Fruit fly (Drosophila melanogaster): ENCODE results near the gene yata.

The yata gene

DNA sequence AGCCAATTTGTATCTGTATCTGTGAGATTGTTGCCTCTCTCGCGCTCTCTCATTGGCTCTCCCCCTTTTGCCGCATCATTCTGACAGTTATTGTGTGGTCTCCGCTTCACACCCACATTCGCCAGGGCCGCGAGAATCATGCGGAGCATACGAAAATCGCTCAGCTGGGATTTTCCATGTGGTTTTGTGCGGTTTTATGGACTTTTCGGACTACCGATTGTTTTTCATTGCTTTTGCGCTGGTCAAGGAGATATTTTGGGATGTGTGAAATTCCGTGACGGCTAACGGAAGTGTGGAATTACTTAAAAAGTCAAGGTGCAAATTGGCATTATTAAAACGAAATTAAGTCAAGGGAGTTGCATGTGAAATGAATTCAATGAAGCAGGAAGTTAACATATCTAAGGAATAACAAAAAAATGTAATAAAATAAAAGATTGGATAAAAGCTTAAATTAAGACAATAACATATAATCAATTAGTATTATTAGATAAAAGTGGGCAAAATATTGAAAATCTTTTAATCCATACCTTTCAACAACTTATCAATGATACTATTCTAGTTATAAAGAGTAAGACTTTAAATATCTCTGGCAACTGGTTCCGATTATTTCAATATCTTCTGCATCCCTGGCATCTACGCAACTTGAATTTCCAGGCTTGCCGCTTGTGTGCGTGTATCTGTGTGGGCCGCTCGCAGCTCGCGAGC lies 23.2 kb downstream of the yata start (continued):
- no peak for TF ChIP-seq Dref (GFP tag; IDR thresholded peaks at IDR 0.05)
- no peak for TF ChIP-seq CG6813 (GFP tag; optimal IDR thresholded peaks at IDR 0.05)
- TF ChIP-seq Sry-β (GFP tag; optimal IDR thresholded peaks at IDR 0.05): peak; percentile 58
- TF ChIP-seq br (optimal IDR thresholded peaks at IDR 0.05): no peak
- TF ChIP-seq lmd (GFP tag; IDR thresholded peaks at IDR 0.05): peak; percentile 56; the same call in 1 of the 2 replicates
- TF ChIP-seq CG4328 (GFP tag; optimal IDR thresholded peaks at IDR 0.05): no peak

DNA sequence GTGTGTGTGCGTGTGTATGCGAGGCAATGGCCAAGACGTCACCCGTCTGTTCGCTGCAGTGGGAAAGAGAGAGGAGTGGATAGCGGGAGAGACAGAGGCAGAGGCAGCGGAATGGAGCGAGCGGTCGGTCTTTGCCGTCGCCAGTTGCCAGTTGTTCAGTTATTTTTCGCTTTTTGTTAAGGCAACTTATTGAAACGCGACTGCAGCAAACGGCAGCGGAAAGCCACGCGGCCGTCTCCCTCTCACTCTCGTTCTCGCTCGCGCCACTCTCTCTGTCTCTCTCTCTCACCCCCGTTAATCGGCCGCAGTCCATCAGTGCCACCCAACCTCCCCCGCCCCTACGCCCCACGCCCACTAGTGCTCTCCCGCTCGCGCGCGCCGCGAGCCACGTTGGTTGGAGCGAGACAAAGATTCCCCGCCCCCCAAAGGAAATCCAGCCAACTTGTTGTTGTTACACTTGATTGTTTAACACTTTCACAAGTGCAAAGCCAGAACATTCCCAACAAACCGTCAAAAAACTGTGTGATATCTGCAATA lies 23.8 kb downstream of the yata start:
- TF ChIP-seq amos (GFP tag; IDR thresholded peaks at IDR 0.05; ENCODE audit: partially characterized antibody): peak; percentile 29; the same call in 1 of the 2 replicates
- peak; percentile 82 for TF ChIP-seq grn (GFP tag; optimal IDR thresholded peaks at IDR 0.05)
- TF ChIP-seq Dbx (GFP tag; IDR thresholded peaks at IDR 0.05): peak; percentile 55; the same call in 1 of the 3 replicates
- no peak for TF ChIP-seq CG8290 (GFP tag; optimal IDR thresholded peaks at IDR 0.05)
- TF ChIP-seq CG8290 (tag; optimal IDR thresholded peaks at IDR 0.05): peak in 1 of 2 experiments; percentile 80
- peak; percentile 60; the same call in 1 of the 2 replicates for TF ChIP-seq sob (GFP tag; IDR thresholded peaks at IDR 0.05)
- TF ChIP-seq gsb (GFP tag; IDR thresholded peaks at IDR 0.05): no peak
- peak; percentile 92 for TF ChIP-seq Med (GFP tag)
- peak; percentile 15 for TF ChIP-seq CG8924 (tag; optimal IDR thresholded peaks at IDR 0.05)
- TF ChIP-seq bbx (GFP tag; IDR thresholded peaks at IDR 0.05; ENCODE audit: partially characterized antibody): peak; percentile 60; the same call in 1 of the 2 replicates
- peak; percentile 35; the same call in 1 of the 3 replicates for TF ChIP-seq knrl (GFP tag; IDR thresholded peaks at IDR 0.05; ENCODE audit: partially characterized antibody)
- peak; percentile 21 for TF ChIP-seq CG13624 (GFP tag; optimal IDR thresholded peaks at IDR 0.05)
- no peak for TF ChIP-seq gfzf (GFP tag; optimal IDR thresholded peaks at IDR 0.05)
- TF ChIP-seq CG14441 (GFP tag; IDR thresholded peaks at IDR 0.05): peak; percentile 48
- TF ChIP-seq CG10543 (GFP tag; optimal IDR thresholded peaks at IDR 0.05): peak; percentile 87
- peak; percentile 17 for TF ChIP-seq ftz-f1 (GFP tag; optimal IDR thresholded peaks at IDR 0.05)
- peak; percentile 57 for TF ChIP-seq CG42726 (GFP tag; IDR thresholded peaks at IDR 0.05; ENCODE audit: partially characterized antibody)
- peak; percentile 84; the same call in 2 of the 3 replicates for TF ChIP-seq CG6175 (GFP tag; IDR thresholded peaks at IDR 0.05)
- peak; percentile 6 for TF ChIP-seq CG10209 (GFP tag; optimal IDR thresholded peaks at IDR 0.05)
- TF ChIP-seq ATbp (GFP tag; optimal IDR thresholded peaks at IDR 0.05): peak; percentile 10
- TF ChIP-seq CG11695 (GFP tag; IDR thresholded peaks at IDR 0.05): 0 out of 3 replicates have a peak, but pooled peaks have one; percentile 23
- TF ChIP-seq zen2 (GFP tag; IDR thresholded peaks at IDR 0.05; ENCODE audit: partially characterized antibody): peak; percentile 60; the same call in 2 of the 3 replicates
- TF ChIP-seq wdn (GFP tag; IDR thresholded peaks at IDR 0.05): 0 out of 2 replicates have a peak, but pooled peaks have one; percentile 18
- peak; percentile 34; the same call in 1 of the 2 replicates for TF ChIP-seq unc-4 (GFP tag; IDR thresholded peaks at IDR 0.05; ENCODE audit: partially characterized antibody)
- TF ChIP-seq ERR (GFP tag; optimal IDR thresholded peaks at IDR 0.05): peak; percentile 30
- TF ChIP-seq nau (GFP tag; optimal IDR thresholded peaks at IDR 0.05): peak; percentile 35
- no peak for TF ChIP-seq D19B (GFP tag; optimal IDR thresholded peaks at IDR 0.05)
- TF ChIP-seq cg (GFP tag; optimal IDR thresholded peaks at IDR 0.05): peak; percentile 93
- peak; percentile 71 for TF ChIP-seq YL-1 (GFP tag; optimal IDR thresholded peaks at IDR 0.05)
- TF ChIP-seq CG13287 (GFP tag; IDR thresholded peaks at IDR 0.05; ENCODE audit: partially characterized antibody): peak; percentile 61; the same call in 1 of the 2 replicates
- TF ChIP-seq CG4424 (GFP tag; optimal IDR thresholded peaks at IDR 0.05): no peak
- no peak for TF ChIP-seq NfI (GFP tag; optimal IDR thresholded peaks at IDR 0.05)
- TF ChIP-seq CG15073 (GFP tag; optimal IDR thresholded peaks at IDR 0.05): peak; percentile 52
- no peak for TF ChIP-seq ssp (GFP tag; IDR thresholded peaks at IDR 0.05)
- TF ChIP-seq CG8765 (GFP tag; IDR thresholded peaks at IDR 0.05): 0 out of 2 replicates have a peak, but pooled peaks have one; percentile 6
- peak; percentile 69 for TF ChIP-seq pros (GFP tag; optimal IDR thresholded peaks at IDR 0.05)
- peak; percentile 61 for TF ChIP-seq oc (tag; optimal IDR thresholded peaks at IDR 0.05)
- peak; percentile 63 for TF ChIP-seq Deaf1 (tag; optimal IDR thresholded peaks at IDR 0.05)
- TF ChIP-seq CG18599 (GFP tag; optimal IDR thresholded peaks at IDR 0.05): peak; percentile 69
- TF ChIP-seq repo (GFP tag; optimal IDR thresholded peaks at IDR 0.05): no peak

Measured in whole organism, embryonic.